Fruit fly (Drosophila melanogaster): Measurements from ENCODE around the gene Obp19a.

Obp19a gene

dm6 chrX:20414099-20414498 lies 1.4 kb upstream of the Obp19a start, which contains the start of gene CG15458:
CG15458 (minus strand) TSS chrX:20414199.
- no peak for TF ChIP-seq Sox14 (GFP tag; optimal IDR thresholded peaks at IDR 0.05)
- TF ChIP-seq Sox102F (GFP tag; optimal IDR thresholded peaks at IDR 0.05) = no peak
- no peak for TF ChIP-seq CG8632 (GFP tag; optimal IDR thresholded peaks at IDR 0.05)
- no peak for TF ChIP-seq Ets96B (tag; optimal IDR thresholded peaks at IDR 0.05)
- no peak for TF ChIP-seq CG8119 (GFP tag; IDR thresholded peaks at IDR 0.05)
- TF ChIP-seq Sox15 (GFP tag; optimal IDR thresholded peaks at IDR 0.05) = no peak
- no peak for TF ChIP-seq Hr38 (GFP tag; optimal IDR thresholded peaks at IDR 0.05)
- TF ChIP-seq CG6163 (GFP tag; IDR thresholded peaks at IDR 0.05) = no peak
- no peak for TF ChIP-seq dsx (GFP tag; optimal IDR thresholded peaks at IDR 0.05; ENCODE audit: poor library complexity, severe bottlenecking)
- no peak for TF ChIP-seq CG34406 (GFP tag; optimal IDR thresholded peaks at IDR 0.05)
- no peak for TF ChIP-seq CG31627 (GFP tag; optimal IDR thresholded peaks at IDR 0.05)
- TF ChIP-seq pdm3 (GFP tag; optimal IDR thresholded peaks at IDR 0.05) = no peak
- no peak for TF ChIP-seq net (GFP tag; optimal IDR thresholded peaks at IDR 0.05)
- TF ChIP-seq acj6 (GFP tag; optimal IDR thresholded peaks at IDR 0.05) = no peak
- no peak for TF ChIP-seq CG1621 (tag; optimal IDR thresholded peaks at IDR 0.05)
- no peak for TF ChIP-seq salr (GFP tag; optimal IDR thresholded peaks at IDR 0.05)

- no peak for TF ChIP-seq ss (GFP tag; optimal IDR thresholded peaks at IDR 0.05)
- TF ChIP-seq CG6276 (GFP tag; optimal IDR thresholded peaks at IDR 0.05) = no peak
- TF ChIP-seq CG34406 (GFP tag; optimal IDR thresholded peaks at IDR 0.05) = no peak
- TF ChIP-seq fd85E (GFP tag; optimal IDR thresholded peaks at IDR 0.05) = no peak
- TF ChIP-seq CG15336 (GFP tag; IDR thresholded peaks at IDR 0.05) = no peak
These were observed 889 bp downstream of the Obp19a start, which contains the start of gene Obp19b for dm6 chrX:20416433-20416832. Obp19b (plus strand) TSS chrX:20416733.

dm6 chrX:20418864-20419263 lies 3.3 kb downstream of the Obp19a start, which contains the start of gene Obp19c:
Obp19c (minus strand) TSS chrX:20418964.
- no peak for TF ChIP-seq ss (GFP tag; optimal IDR thresholded peaks at IDR 0.05)
- no peak for TF ChIP-seq cyc (GFP tag; optimal IDR thresholded peaks at IDR 0.05)
- no peak for TF ChIP-seq CG34406 (GFP tag; optimal IDR thresholded peaks at IDR 0.05)
- no peak for TF ChIP-seq fkh (GFP tag; optimal IDR thresholded peaks at IDR 0.05)

- TF ChIP-seq Hr38 (GFP tag; optimal IDR thresholded peaks at IDR 0.05) (no peak), Smox (GFP tag; optimal IDR thresholded peaks at IDR 0.05) (no peak), achi (GFP tag; optimal IDR thresholded peaks at IDR 0.05) (no peak), CG34406 (GFP tag; optimal IDR thresholded peaks at IDR 0.05) (no peak), CG7368 (GFP tag; optimal IDR thresholded peaks at IDR 0.05) (no peak), CG15336 (GFP tag; IDR thresholded peaks at IDR 0.05) (no peak), Sox14 (GFP tag; optimal IDR thresholded peaks at IDR 0.05) (no peak), spab (GFP tag; optimal IDR thresholded peaks at IDR 0.05) (no peak), CG8319 (GFP tag; optimal IDR thresholded peaks at IDR 0.05) (no peak), dac (GFP tag; optimal IDR thresholded peaks at IDR 0.05) (no peak), topi (GFP tag; optimal IDR thresholded peaks at IDR 0.05) (no peak), Eip75B (GFP tag; optimal IDR thresholded peaks at IDR 0.05) (no peak), Gug (GFP tag; IDR thresholded peaks at IDR 0.05) (no peak), OdsH (GFP tag; optimal IDR thresholded peaks at IDR 0.05) (no peak), eg (GFP tag; IDR thresholded peaks at IDR 0.05) (no peak), CG11762 (GFP tag; optimal IDR thresholded peaks at IDR 0.05; ENCODE audit: insufficient read depth) (no peak), Sox102F (GFP tag; optimal IDR thresholded peaks at IDR 0.05) (no peak), CG11902 (GFP tag; optimal IDR thresholded peaks at IDR 0.05) (no peak), svp (GFP tag) (no peak)
These were observed 3.8 kb downstream of the Obp19a start, which contains the start of gene Obp19d for dm6 chrX:20419313-20419712. Obp19d (plus strand) TSS chrX:20419613.

Data from whole organism, prepupa.